Worm (Caenorhabditis elegans) whole organism, L3 larva: ENCODE results near the gene gnrr-3.

Experiments used
- R02D3.7 ChIP-seq: fragments of 150-350 bp; optimal IDR thresholded peaks from 2 replicates; lab custom pipeline; 2014; ENCODE audit warnings: missing biosample characterization, missing genetic modification characterization
- ama-1 ChIP-seq: fragments of 150-350 bp; optimal IDR thresholded peaks from 2 replicates; lab custom pipeline; 2018
- ceh-28 ChIP-seq: fragments of 150-350 bp; optimal IDR thresholded peaks from 2 replicates; lab custom pipeline; 2014; ENCODE audit warnings: missing biosample characterization, missing genetic modification reagents, missing genetic modification characterization
- ceh-9 ChIP-seq: sonication (generic microtip); optimal IDR thresholded peaks from 2 replicates; lab custom pipeline; 2018; ENCODE audit warnings: missing biosample characterization, missing genetic modification characterization
- daf-12 ChIP-seq: fragments of 150-350 bp; optimal IDR thresholded peaks from 2 replicates; lab custom pipeline; 2014; ENCODE audit warnings: missing biosample characterization, missing genetic modification reagents, missing genetic modification characterization
- egl-27 ChIP-seq: sonication (generic microtip); optimal IDR thresholded peaks from 4 replicates; lab custom pipeline; 2017; ENCODE audit warnings: missing biosample characterization, missing genetic modification reagents, missing genetic modification characterization
- egl-5 ChIP-seq: fragments of 150-350 bp; optimal IDR thresholded peaks from 2 replicates; lab custom pipeline; 2017; ENCODE audit warnings: missing biosample characterization, missing genetic modification reagents, missing genetic modification characterization, inconsistent platforms
- elt-2 ChIP-seq: sonication (generic microtip); optimal IDR thresholded peaks from 2 replicates; lab custom pipeline; 2016; ENCODE audit warnings: missing genetic modification reagents, mild to moderate bottlenecking, missing genetic modification characterization, missing compliant biosample characterization
- elt-3 ChIP-seq, 3 experiments: fragments of 150-350 bp in 1 of 3; sonication (generic microtip) in 2 of 3; optimal IDR thresholded peaks; 2 replicates in 2 of 3; 4 replicates in 1 of 3; lab custom pipeline; 2014 to 2017; ENCODE audit warnings: missing biosample characterization in 3 of 3, missing genetic modification characterization in 3 of 3
- fkh-10 ChIP-seq: sonication (generic microtip); optimal IDR thresholded peaks from 2 replicates; lab custom pipeline; 2017; ENCODE audit warnings: missing biosample characterization, missing genetic modification reagents, missing genetic modification characterization
- fkh-2 ChIP-seq: fragments of 150-350 bp; optimal IDR thresholded peaks from 2 replicates; lab custom pipeline; 2014; ENCODE audit warnings: missing biosample characterization, missing genetic modification reagents, missing genetic modification characterization
- fos-1 ChIP-seq: fragments of 150-350 bp; optimal IDR thresholded peaks from 2 replicates; lab custom pipeline; 2014; ENCODE audit warnings: missing biosample characterization, missing genetic modification characterization
- hmg-11 ChIP-seq: sonication (generic microtip); optimal IDR thresholded peaks from 2 replicates; lab custom pipeline; 2016; ENCODE audit warnings: missing genetic modification characterization, missing compliant biosample characterization
- jun-1 ChIP-seq: fragments of 150-350 bp; optimal IDR thresholded peaks from 2 replicates; lab custom pipeline; 2014; ENCODE audit warnings: missing biosample characterization, missing genetic modification reagents, missing genetic modification characterization
- lin-15B ChIP-seq: fragments of 150-350 bp; optimal IDR thresholded peaks from 2 replicates; lab custom pipeline; 2014; ENCODE audit warnings: missing biosample characterization, missing genetic modification characterization
- lin-39 ChIP-seq: fragments of 150-350 bp; optimal IDR thresholded peaks from 2 replicates; lab custom pipeline; 2018; ENCODE audit warnings: missing biosample characterization, missing genetic modification reagents, missing genetic modification characterization
- lsy-12 ChIP-seq: sonication (generic microtip); optimal IDR thresholded peaks from 2 replicates; lab custom pipeline; 2016; ENCODE audit warnings: mild to moderate bottlenecking, missing genetic modification characterization, missing compliant biosample characterization
- mdl-1 ChIP-seq: fragments of 150-350 bp; optimal IDR thresholded peaks from 2 replicates; lab custom pipeline; 2014; ENCODE audit warnings: missing biosample characterization, missing genetic modification characterization
- mml-1 ChIP-seq: fragments of 150-350 bp; sonication (generic microtip); optimal IDR thresholded peaks from 3 replicates; lab custom pipeline; 2014; ENCODE audit warnings: missing biosample characterization, missing genetic modification characterization
- nfya-1 ChIP-seq: sonication (generic microtip); optimal IDR thresholded peaks from 2 replicates; lab custom pipeline; 2017; ENCODE audit warnings: missing genetic modification characterization, mild to moderate bottlenecking, missing compliant biosample characterization, antibody characterized with exemption, moderate library complexity; ENCODE audit not compliant: insufficient read depth
- nhr-11 ChIP-seq: fragments of 150-350 bp; optimal IDR thresholded peaks from 2 replicates; lab custom pipeline; 2014; ENCODE audit warnings: missing biosample characterization, missing genetic modification characterization
- nhr-12 ChIP-seq: fragments of 150-350 bp; optimal IDR thresholded peaks from 2 replicates; lab custom pipeline; 2014; ENCODE audit warnings: missing biosample characterization, missing genetic modification characterization
- nhr-23 ChIP-seq: fragments of 150-350 bp; optimal IDR thresholded peaks from 2 replicates; lab custom pipeline; 2014; ENCODE audit warnings: missing biosample characterization, missing genetic modification reagents, missing genetic modification characterization
- nhr-237 ChIP-seq: fragments of 150-350 bp; optimal IDR thresholded peaks from 2 replicates; lab custom pipeline; 2014; ENCODE audit warnings: missing biosample characterization, missing genetic modification characterization
- nhr-25 ChIP-seq: sonication (generic microtip); optimal IDR thresholded peaks from 2 replicates; lab custom pipeline; 2017; ENCODE audit warnings: missing biosample characterization, missing genetic modification characterization
- nhr-28 ChIP-seq: fragments of 150-350 bp; optimal IDR thresholded peaks from 2 replicates; lab custom pipeline; 2014; ENCODE audit warnings: missing biosample characterization, missing genetic modification characterization
- nhr-43 ChIP-seq: sonication (generic microtip); optimal IDR thresholded peaks from 2 replicates; lab custom pipeline; 2016; ENCODE audit warnings: mild to moderate bottlenecking, missing genetic modification characterization, missing compliant biosample characterization; ENCODE audit not compliant: poor library complexity, severe bottlenecking
- nhr-67 ChIP-seq: fragments of 150-350 bp; optimal IDR thresholded peaks from 2 replicates; lab custom pipeline; 2014; ENCODE audit warnings: missing biosample characterization, missing genetic modification characterization
- nhr-76 ChIP-seq: fragments of 150-350 bp; sonication (generic microtip); optimal IDR thresholded peaks from 5 replicates; lab custom pipeline; 2014; ENCODE audit warnings: missing biosample characterization, missing genetic modification characterization
- nhr-77 ChIP-seq: fragments of 150-350 bp; optimal IDR thresholded peaks from 2 replicates; lab custom pipeline; 2014; ENCODE audit warnings: missing biosample characterization, missing genetic modification characterization
- pha-4 ChIP-seq: fragments of 150-350 bp; optimal IDR thresholded peaks from 2 replicates; lab custom pipeline; 2014; ENCODE audit warnings: missing biosample characterization, missing genetic modification reagents, missing genetic modification characterization
- pqm-1 ChIP-seq: fragments of 150-350 bp; optimal IDR thresholded peaks from 2 replicates; lab custom pipeline; 2017; ENCODE audit warnings: missing biosample characterization, missing genetic modification characterization, inconsistent platforms
- sea-2 ChIP-seq: fragments of 150-350 bp; sonication (generic microtip); optimal IDR thresholded peaks from 4 replicates; lab custom pipeline; 2014; ENCODE audit warnings: missing biosample characterization, missing genetic modification reagents, missing genetic modification characterization
- skn-1 ChIP-seq: fragments of 150-350 bp; optimal IDR thresholded peaks from 2 replicates; lab custom pipeline; 2014; ENCODE audit warnings: missing biosample characterization, missing genetic modification characterization
- snpc-4 ChIP-seq: fragments of 150-350 bp; optimal IDR thresholded peaks from 2 replicates; lab custom pipeline; 2014; ENCODE audit warnings: missing biosample characterization, missing genetic modification characterization
- tbx-2 ChIP-seq: sonication (generic microtip); optimal IDR thresholded peaks from 2 replicates; lab custom pipeline; 2016; ENCODE audit warnings: mild to moderate bottlenecking, missing genetic modification characterization, missing compliant biosample characterization
- unc-39 ChIP-seq: sonication (generic microtip); optimal IDR thresholded peaks from 4 replicates; lab custom pipeline; 2017; ENCODE audit warnings: missing biosample characterization, missing genetic modification characterization
- zag-1 ChIP-seq: fragments of 150-350 bp; optimal IDR thresholded peaks from 2 replicates; lab custom pipeline; 2014; ENCODE audit warnings: missing biosample characterization, missing genetic modification characterization
- ztf-4 ChIP-seq: fragments of 150-350 bp; optimal IDR thresholded peaks from 2 replicates; lab custom pipeline; 2014; ENCODE audit warnings: missing biosample characterization, missing genetic modification characterization

The gnrr-3 gene

DNA sequence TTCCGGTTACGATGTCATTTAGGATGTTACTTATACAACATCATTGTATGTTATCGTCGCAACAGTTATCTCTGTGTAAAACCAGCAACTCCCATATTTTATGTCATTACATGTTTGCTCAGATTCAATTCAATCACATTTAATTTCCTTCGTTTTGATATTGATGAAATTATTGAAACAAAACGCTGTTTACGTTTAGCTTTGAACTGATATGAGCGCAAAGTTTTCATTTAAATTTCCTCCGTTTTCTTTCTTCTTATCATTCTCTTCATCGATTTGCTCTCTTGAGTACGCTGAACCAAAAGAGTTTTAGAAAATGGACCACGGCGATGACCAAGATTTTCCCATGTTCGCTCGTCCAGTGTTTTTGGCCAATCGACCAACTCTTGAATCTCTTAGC is 18.4 kb upstream of the gnrr-3 start, which contains the start of gene sek-6:
Gene sek-6, plus strand, starts transcription at position 315 of the 400 bp plus-strand sequence.
- TF ChIP-seq elt-2 (peak; percentile 44), nhr-67 (tag; lab: Kevin White, UChicago) (no peak), mml-1 (tag; lab: Kevin White, UChicago) (no peak)

DNA sequence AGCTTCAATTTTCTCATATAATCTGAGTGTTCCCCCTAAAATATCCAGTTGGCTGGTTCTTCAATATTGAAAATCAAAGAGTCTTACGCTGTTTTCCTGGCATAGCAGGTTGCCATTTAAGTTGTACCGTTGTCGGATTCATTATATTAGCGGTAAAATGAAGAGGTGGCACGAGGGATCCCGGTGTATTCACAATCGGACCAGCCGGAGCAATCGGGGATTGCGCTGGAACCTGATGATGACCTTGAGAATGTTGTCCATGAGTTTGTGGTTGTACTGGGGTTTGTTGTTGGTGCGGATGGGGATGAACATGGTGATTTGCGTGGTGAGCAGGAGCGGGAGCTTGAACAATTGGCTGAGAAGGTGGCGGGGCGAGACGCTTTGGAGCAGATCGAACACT is 4.8 kb upstream of the gnrr-3 start:
- TF ChIP-seq tbx-2 (no peak), daf-12 (tag; lab: Kevin White, UChicago) (no peak), nhr-28 (tag; lab: Kevin White, UChicago) (no peak), jun-1 (tag; lab: Kevin White, UChicago) (no peak), R02D3.7 (tag; lab: Kevin White, UChicago) (no peak), fos-1 (no peak), sea-2 (no peak), hmg-11 (tag; lab: Kevin White, UChicago) (no peak), lin-15B (tag; lab: Kevin White, UChicago) (no peak), unc-39 (tag; lab: Kevin White, UChicago) (no peak), ceh-9 (tag; lab: Kevin White, UChicago) (no peak), ztf-4 (no peak), snpc-4 (tag; lab: Kevin White, UChicago) (no peak), ceh-28 (tag; lab: Kevin White, UChicago) (no peak), mml-1 (tag; lab: Kevin White, UChicago) (no peak), nhr-25 (no peak), nhr-67 (tag; lab: Kevin White, UChicago) (no peak), zag-1 (tag; lab: Kevin White, UChicago) (no peak), nhr-237 (tag; lab: Kevin White, UChicago) (no peak), nhr-77 (no peak)

DNA sequence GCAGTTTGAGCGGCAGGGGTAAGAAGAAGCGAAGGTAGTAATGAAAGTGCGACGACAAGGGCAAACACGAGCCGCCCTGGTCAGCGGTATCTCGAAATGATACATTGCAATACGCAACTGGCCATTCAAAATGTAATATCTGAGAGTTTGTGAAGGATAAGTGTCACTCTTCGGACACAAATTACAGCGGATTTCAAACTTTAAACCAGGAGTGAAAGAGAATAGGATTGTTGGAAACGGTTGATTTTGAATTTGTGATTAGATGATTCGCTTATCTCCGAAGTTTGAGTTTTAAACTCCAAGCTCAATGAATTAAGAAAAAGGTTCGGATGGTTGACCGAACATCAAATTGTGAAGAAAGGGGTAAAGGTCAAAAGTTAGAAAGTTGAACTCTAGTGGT is 1.9 kb upstream of the gnrr-3 start, which contains the start of gene ZC374.2:
Gene ZC374.2, minus strand, starts transcription at position 101 of the 400 bp plus-strand sequence.
- TF ChIP-seq hmg-11 (tag; lab: Kevin White, UChicago) (no peak), fkh-10 (GFP tag; lab: Kevin White, UChicago) (no peak), nhr-76 (tag; lab: Kevin White, UChicago) (no peak), nfya-1 (tag; lab: Kevin White, UChicago) (no peak), R02D3.7 (tag; lab: Kevin White, UChicago) (no peak), lin-39 (tag; lab: Kevin White, UChicago) (no peak), ztf-4 (no peak), nhr-25 (no peak)

DNA sequence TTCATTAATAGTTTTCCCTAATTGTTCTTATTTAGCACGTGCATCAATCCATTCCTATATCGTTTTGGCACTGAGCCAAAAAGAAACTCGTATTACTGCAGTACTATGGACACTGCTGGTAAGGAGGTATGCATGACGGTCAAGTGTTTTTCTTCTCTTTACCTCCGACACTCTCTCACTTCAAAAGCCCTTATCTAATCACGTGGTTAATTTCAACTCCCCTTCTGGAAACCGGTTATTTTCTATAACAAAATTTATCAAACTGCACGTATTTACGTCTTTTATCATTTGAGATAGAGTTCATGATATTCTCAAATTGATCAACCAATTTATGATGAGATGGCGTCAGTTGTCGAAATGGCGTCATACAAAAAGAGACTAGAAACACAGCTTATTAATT is 2.4 kb downstream of the gnrr-3 start:
- TF ChIP-seq pha-4 (peak; percentile 64), nhr-25 (peak; percentile 36), ama-1 (no peak), nhr-11 (no peak), skn-1 (tag; lab: Kevin White, UChicago) (peak; percentile 25), tbx-2 (no peak), unc-39 (tag; lab: Kevin White, UChicago) (no peak), zag-1 (tag; lab: Kevin White, UChicago) (no peak), fkh-2 (tag; lab: Kevin White, UChicago) (no peak), daf-12 (tag; lab: Kevin White, UChicago) (no peak), nhr-43 (peak; percentile 61), ztf-4 (no peak), nhr-76 (tag; lab: Kevin White, UChicago) (no peak), nfya-1 (tag; lab: Kevin White, UChicago) (peak; percentile 4), nhr-23 (tag; lab: Kevin White, UChicago) (peak; percentile 56), elt-2 (peak; percentile 93), pqm-1 (tag; lab: Kevin White, UChicago) (peak; percentile 90), nhr-12 (tag; lab: Kevin White, UChicago) (no peak), mdl-1 (tag; lab: Kevin White, UChicago) (peak; percentile 38), elt-3 (tag; optimal IDR thresholded peaks at IDR 0.05; lab: Kevin White, UChicago) (peak in 1 of 3 experiments; percentile 81), jun-1 (tag; lab: Kevin White, UChicago) (peak; percentile 77), lsy-12 (tag; lab: Kevin White, UChicago) (peak; percentile 15), egl-27 (tag; lab: Kevin White, UChicago) (no peak), lin-15B (tag; lab: Kevin White, UChicago) (no peak), egl-5 (tag; lab: Kevin White, UChicago) (no peak)
- TF ChIP-seq, all 47 proteins: peak for 12
